Fruit fly (Drosophila melanogaster): ENCODE measurements around the gene Nuak.

Nuak gene

DNA sequence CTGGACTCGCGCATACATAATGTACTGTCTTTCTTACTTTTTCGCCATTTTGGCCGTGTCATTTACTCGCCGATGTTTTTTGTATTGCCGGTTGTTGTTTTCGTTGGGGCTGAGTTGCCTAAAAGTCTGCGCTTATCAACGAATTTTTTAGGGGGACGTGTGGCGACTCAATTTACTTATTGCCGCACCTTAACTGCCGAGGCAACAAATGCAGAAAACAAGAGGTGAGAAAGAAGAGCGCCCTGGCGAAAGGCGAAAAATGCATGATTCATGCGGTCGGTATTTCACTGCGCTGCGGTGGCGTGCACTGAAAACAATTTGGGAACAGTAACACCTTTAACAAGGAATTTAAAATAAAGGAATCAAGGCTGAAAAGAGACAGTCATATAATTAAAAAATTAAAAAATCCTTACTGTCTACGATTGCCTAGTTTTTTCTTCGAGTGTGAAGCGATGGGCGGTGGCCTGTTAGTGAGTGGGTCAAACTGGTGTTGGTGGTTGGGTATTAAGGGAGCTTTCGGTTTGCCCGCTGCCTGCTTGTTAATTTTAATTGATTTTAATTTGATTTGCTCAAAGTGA lies 4.8 kb downstream of the Nuak start (continued):
- TF ChIP-seq NC2β (GFP tag; optimal IDR thresholded peaks at IDR 0.05) (peak; percentile 55), CG17186 (GFP tag; optimal IDR thresholded peaks at IDR 0.05) (no peak), CG31441 (GFP tag; IDR thresholded peaks at IDR 0.05) (peak; percentile 11; the same call in 1 of the 2 replicates), da (GFP tag; optimal IDR thresholded peaks at IDR 0.05) (no peak), Dfd (GFP tag; optimal IDR thresholded peaks at IDR 0.05) (no peak), CG12155 (GFP tag; optimal IDR thresholded peaks at IDR 0.05) (peak; percentile 44), CG16863 (GFP tag; optimal IDR thresholded peaks at IDR 0.05) (peak; percentile 11), CG43689 (GFP tag; IDR thresholded peaks at IDR 0.05) (peak; percentile 54; the same call in 1 of the 2 replicates), vnd (GFP tag; IDR thresholded peaks at IDR 0.05; ENCODE audit: partially characterized antibody) (no peak), CG2712 (tag; optimal IDR thresholded peaks at IDR 0.05) (peak; percentile 72), CG7839 (tag; optimal IDR thresholded peaks at IDR 0.05) (peak; percentile 75), ewg (GFP tag; optimal IDR thresholded peaks at IDR 0.05) (peak; percentile 58), sens-2 (GFP tag; IDR thresholded peaks at IDR 0.05) (peak; percentile 39), CG5245 (GFP tag; optimal IDR thresholded peaks at IDR 0.05) (peak; percentile 50), Vsx1 (GFP tag; optimal IDR thresholded peaks at IDR 0.05) (no peak), Oli (tag; optimal IDR thresholded peaks at IDR 0.05) (peak; percentile 63), yki (optimal IDR thresholded peaks at IDR 0.05) (no peak), CG9609 (GFP tag; optimal IDR thresholded peaks at IDR 0.05) (peak; percentile 30), psq (GFP tag; optimal IDR thresholded peaks at IDR 0.05) (no peak), br (optimal IDR thresholded peaks at IDR 0.05) (no peak), Elba2 (GFP tag; optimal IDR thresholded peaks at IDR 0.05) (no peak), CG3847 (GFP tag; IDR thresholded peaks at IDR 0.05) (peak; percentile 50), bsh (GFP tag; optimal IDR thresholded peaks at IDR 0.05) (peak in 1 of 2 experiments; percentile 71), crol (GFP tag; IDR thresholded peaks at IDR 0.05) (no peak), CG3281 (GFP tag; optimal IDR thresholded peaks at IDR 0.05) (peak; percentile 70), CG15269 (tag; optimal IDR thresholded peaks at IDR 0.05) (peak; percentile 70), Awh (GFP tag; IDR thresholded peaks at IDR 0.05) (peak; percentile 83), rib (GFP tag; IDR thresholded peaks at IDR 0.05) (no peak), pnt (GFP tag; optimal IDR thresholded peaks at IDR 0.05) (peak; percentile 45), CG30020 (tag; optimal IDR thresholded peaks at IDR 0.05) (no peak), Mes4 (GFP tag; optimal IDR thresholded peaks at IDR 0.05) (no peak), caup (GFP tag; optimal IDR thresholded peaks at IDR 0.05; ENCODE audit: severe bottlenecking) (peak; percentile 20), ac (GFP tag; optimal IDR thresholded peaks at IDR 0.05) (no peak), crp (GFP tag; optimal IDR thresholded peaks at IDR 0.05) (no peak), Antp (GFP tag; optimal IDR thresholded peaks at IDR 0.05) (peak; percentile 43), YL-1 (GFP tag; optimal IDR thresholded peaks at IDR 0.05) (no peak), repo (GFP tag; optimal IDR thresholded peaks at IDR 0.05) (no peak), btn (GFP tag; optimal IDR thresholded peaks at IDR 0.05) (peak; percentile 40), chn (GFP tag; optimal IDR thresholded peaks at IDR 0.05) (peak; percentile 43), CG7928 (GFP tag; optimal IDR thresholded peaks at IDR 0.05) (no peak), pfk (GFP tag; optimal IDR thresholded peaks at IDR 0.05) (no peak), pita (GFP tag; optimal IDR thresholded peaks at IDR 0.05) (no peak), trem (tag; optimal IDR thresholded peaks at IDR 0.05) (peak; percentile 29), CG14050 (GFP tag; IDR thresholded peaks at IDR 0.05) (peak; percentile 77), Fer3 (tag; optimal IDR thresholded peaks at IDR 0.05) (peak; percentile 74), mam (GFP tag; optimal IDR thresholded peaks at IDR 0.05) (peak; percentile 69), CG4707 (GFP tag; optimal IDR thresholded peaks at IDR 0.05) (peak; percentile 39), tll (GFP tag; optimal IDR thresholded peaks at IDR 0.05) (no peak), her (GFP tag; optimal IDR thresholded peaks at IDR 0.05) (no peak), CG13287 (GFP tag; IDR thresholded peaks at IDR 0.05; ENCODE audit: partially characterized antibody) (no peak), C15 (GFP tag; IDR thresholded peaks at IDR 0.05) (peak; percentile 53; the same call in 1 of the 3 replicates)

Measured in whole organism, embryonic.